Worm (Caenorhabditis elegans) whole organism, early embryonic: Measurements from ENCODE around the gene Y22D7AL.11.

Experiments
- ama-1 ChIP-seq: fragments of 150-350 bp; optimal IDR thresholded peaks from 2 replicates; lab custom pipeline; 2014
- ets-7 ChIP-seq: sonication (generic microtip); optimal IDR thresholded peaks from 2 replicates; lab custom pipeline; 2016; ENCODE audit warnings: missing genotype, missing genetic modification characterization, missing compliant biosample characterization
- hmg-4 ChIP-seq: fragments of 200-800 bp; sonication (Bioruptor generic); optimal IDR thresholded peaks from 2 replicates; lab custom pipeline; 2018; ENCODE audit warnings: mild to moderate bottlenecking, missing genetic modification characterization, missing compliant biosample characterization
- hnd-1 ChIP-seq: sonication (generic microtip); optimal IDR thresholded peaks from 2 replicates; lab custom pipeline; 2016; ENCODE audit warnings: missing genetic modification characterization, missing compliant biosample characterization
- sea-1 ChIP-seq: fragments of 200-800 bp; sonication (Bioruptor generic); conservative IDR thresholded peaks from 2 replicates; pipeline ENCODE4 v1.3.6; 2022; ENCODE audit warnings: missing genetic modification characterization, missing compliant biosample characterization
- tbx-11 ChIP-seq: fragments of 200-800 bp; sonication (Bioruptor generic); IDR thresholded peaks from 2 replicates; pipeline ENCODE4 v1.3.6; 2022; ENCODE audit warnings: missing genetic modification characterization, missing compliant biosample characterization
- tbx-37 ChIP-seq: fragments of 200-800 bp; sonication (Bioruptor generic); conservative IDR thresholded peaks from 2 replicates; pipeline ENCODE4 v1.3.6; 2022; ENCODE audit warnings: missing genetic modification reagents, missing genetic modification characterization, missing compliant biosample characterization
- tra-4 ChIP-seq: sonication (generic microtip); optimal IDR thresholded peaks from 2 replicates; lab custom pipeline; 2017; ENCODE audit warnings: missing genetic modification characterization, missing compliant biosample characterization

- no peak for TF ChIP-seq ama-1 (lab: Kevin White, UChicago)
- no peak for TF ChIP-seq ets-7
- TF ChIP-seq tbx-37 (GFP tag; lab: Robert Waterston, UW), result no peak
- TF ChIP-seq hmg-4 (GFP tag; lab: Kevin White, UChicago), result no peak
- TF ChIP-seq tbx-11, result no peak
- no peak for TF ChIP-seq hnd-1
- TF ChIP-seq sea-1 (GFP tag; lab: Robert Waterston, UW), result no peak
- TF ChIP-seq tra-4, result no peak
Measured at ce11 chrIII:1664761-1665266, 30.6 kb upstream of the Y22D7AL.11 start, which contains the start of gene Y22D7AL.16.
